Fruit fly (Drosophila melanogaster): ENCODE data around the gene Mst36Fa.

The Mst36Fa gene

dm6 chr2L:18626987-18627386 lies 49.8 kb downstream of the Mst36Fa start:
- TF ChIP-seq H2.0 (GFP tag; IDR thresholded peaks at IDR 0.05) (peak; percentile 57), Hand (GFP tag; optimal IDR thresholded peaks at IDR 0.05) (peak; percentile 85), CG3995 (GFP tag; optimal IDR thresholded peaks at IDR 0.05) (no peak), Bteb2 (GFP tag; optimal IDR thresholded peaks at IDR 0.05) (peak; percentile 79), jing (GFP tag; optimal IDR thresholded peaks at IDR 0.05) (no peak), Hmr (GFP tag; optimal IDR thresholded peaks at IDR 0.05) (peak; percentile 96), Gsc (GFP tag; IDR thresholded peaks at IDR 0.05) (no peak), Opbp (GFP tag; IDR thresholded peaks at IDR 0.05; ENCODE audit: partially characterized antibody) (no peak), CG7786 (GFP tag; optimal IDR thresholded peaks at IDR 0.05) (peak; percentile 72), CG15073 (GFP tag; optimal IDR thresholded peaks at IDR 0.05) (no peak), CG10979 (tag; optimal IDR thresholded peaks at IDR 0.05) (no peak), hbn (GFP tag; IDR thresholded peaks at IDR 0.05; ENCODE audit: partially characterized antibody) (no peak), repo (GFP tag; optimal IDR thresholded peaks at IDR 0.05) (peak; percentile 76), croc (GFP tag; conservative IDR thresholded peaks at IDR 0.05) (no peak), mld (GFP tag; IDR thresholded peaks at IDR 0.05; ENCODE audit: partially characterized antibody) (no peak), fd96Cb (tag; optimal IDR thresholded peaks at IDR 0.05) (peak; percentile 36), CG4820 (GFP tag; optimal IDR thresholded peaks at IDR 0.05) (peak; percentile 47), CG6175 (GFP tag; IDR thresholded peaks at IDR 0.05) (0 out of 3 replicates have a peak, but pooled peaks have one; percentile 30), Nf-YC (tag; optimal IDR thresholded peaks at IDR 0.05) (peak; percentile 13), CG2889 (GFP tag; IDR thresholded peaks at IDR 0.05) (no peak), abd-A (tag; optimal IDR thresholded peaks at IDR 0.05) (no peak), C15 (GFP tag; IDR thresholded peaks at IDR 0.05) (peak; percentile 56; the same call in 1 of the 3 replicates), cad (GFP tag; optimal IDR thresholded peaks at IDR 0.05) (no peak), Side (GFP tag; optimal IDR thresholded peaks at IDR 0.05) (peak; percentile 91), crc (GFP tag; optimal IDR thresholded peaks at IDR 0.05) (peak; percentile 80), CG15514 (GFP tag; optimal IDR thresholded peaks at IDR 0.05) (peak; percentile 85), CG1603 (tag; optimal IDR thresholded peaks at IDR 0.05) (peak; percentile 68), Eip74EF (GFP tag; optimal IDR thresholded peaks at IDR 0.05) (peak in 1 of 2 experiments; percentile 92), CoRest (tag; optimal IDR thresholded peaks at IDR 0.05) (peak; percentile 73), cwo (GFP tag; optimal IDR thresholded peaks at IDR 0.05) (peak; percentile 83), HLH54F (GFP tag; optimal IDR thresholded peaks at IDR 0.05) (peak; percentile 24), zen2 (GFP tag; IDR thresholded peaks at IDR 0.05; ENCODE audit: partially characterized antibody) (no peak), psq (GFP tag; optimal IDR thresholded peaks at IDR 0.05) (peak; percentile 72), ro (GFP tag; IDR thresholded peaks at IDR 0.05) (no peak), ftz-f1 (GFP tag; optimal IDR thresholded peaks at IDR 0.05) (peak; percentile 65), Sin3A (optimal IDR thresholded peaks at IDR 0.05) (no peak), grn (GFP tag; optimal IDR thresholded peaks at IDR 0.05) (peak; percentile 87), CG5180 (GFP tag; optimal IDR thresholded peaks at IDR 0.05) (peak; percentile 61), CG3407 (GFP tag; optimal IDR thresholded peaks at IDR 0.05) (peak; percentile 92), CG12236 (GFP tag; optimal IDR thresholded peaks at IDR 0.05) (peak; percentile 92), toy (GFP tag; IDR thresholded peaks at IDR 0.05) (0 out of 2 replicates have a peak, but pooled peaks have one; percentile 26), Hr51 (GFP tag; optimal IDR thresholded peaks at IDR 0.05) (peak; percentile 59 to 83), Gug (GFP tag; IDR thresholded peaks at IDR 0.05) (no peak), Deaf1 (tag; optimal IDR thresholded peaks at IDR 0.05) (peak; percentile 38), ab (GFP tag; optimal IDR thresholded peaks at IDR 0.05) (no peak), MTF-1 (GFP tag; optimal IDR thresholded peaks at IDR 0.05; ENCODE audit: borderline replicate concordance) (peak; percentile 74), mirr (GFP tag; optimal IDR thresholded peaks at IDR 0.05) (peak; percentile 68), Aef1 (GFP tag; IDR thresholded peaks at IDR 0.05) (no peak), CG18619 (GFP tag; optimal IDR thresholded peaks at IDR 0.05) (peak; percentile 86), slp2 (GFP tag; optimal IDR thresholded peaks at IDR 0.05) (peak; percentile 66)

Measured in whole organism, embryonic.